Worm (Caenorhabditis elegans) whole organism, L2 larva: ENCODE data around the gene pkn-1.
A peak's percentile ranks its signal among the peaks of the same experiment; 100 is the strongest.

ENCODE experiments used
- C34F6.9 ChIP-seq: fragments of 150-350 bp; optimal IDR thresholded peaks from 2 replicates; lab custom pipeline; 2014; ENCODE audit warnings: missing biosample characterization, missing genetic modification characterization
- F13H6.1 ChIP-seq: sonication (generic microtip); optimal IDR thresholded peaks from 2 replicates; lab custom pipeline; 2016; ENCODE audit warnings: missing genetic modification characterization, missing compliant biosample characterization
- R02D3.7 ChIP-seq: fragments of 150-350 bp; optimal IDR thresholded peaks from 2 replicates; lab custom pipeline; 2014; ENCODE audit warnings: missing biosample characterization, missing genetic modification characterization
- aly-2 ChIP-seq: fragments of 150-350 bp; optimal IDR thresholded peaks from 2 replicates; lab custom pipeline; 2014; ENCODE audit warnings: missing biosample characterization, missing genetic modification characterization
- blmp-1 ChIP-seq: sonication (generic microtip); optimal IDR thresholded peaks from 2 replicates; lab custom pipeline; 2017; ENCODE audit warnings: missing genetic modification characterization, mild to moderate bottlenecking, missing compliant biosample characterization, antibody characterized with exemption, moderate library complexity; ENCODE audit not compliant: insufficient read depth
- ceh-16 ChIP-seq: fragments of 150-350 bp; optimal IDR thresholded peaks from 2 replicates; lab custom pipeline; 2014; ENCODE audit warnings: missing biosample characterization, missing genetic modification characterization
- ceh-82 ChIP-seq: fragments of 150-350 bp; optimal IDR thresholded peaks from 2 replicates; lab custom pipeline; 2014; ENCODE audit warnings: missing biosample characterization, missing genetic modification characterization
- crh-2 ChIP-seq: sonication (generic microtip); optimal IDR thresholded peaks from 2 replicates; lab custom pipeline; 2017; ENCODE audit warnings: missing biosample characterization, missing genetic modification characterization
- dmd-4 ChIP-seq: sonication (generic microtip); optimal IDR thresholded peaks from 2 replicates; lab custom pipeline; 2017; ENCODE audit warnings: missing biosample characterization, missing genetic modification characterization
- egl-27 ChIP-seq: sonication (generic microtip); optimal IDR thresholded peaks from 3 replicates; lab custom pipeline; 2017; ENCODE audit warnings: missing biosample characterization, missing genetic modification reagents, missing genetic modification characterization
- elt-1 ChIP-seq: fragments of 150-350 bp; optimal IDR thresholded peaks from 2 replicates; lab custom pipeline; 2014; ENCODE audit warnings: missing biosample characterization, missing genetic modification characterization
- elt-3 ChIP-seq: sonication (generic microtip); optimal IDR thresholded peaks from 2 replicates; lab custom pipeline; 2017; ENCODE audit warnings: missing biosample characterization, missing genetic modification characterization
- fos-1 ChIP-seq: fragments of 150-350 bp; optimal IDR thresholded peaks from 2 replicates; lab custom pipeline; 2014; ENCODE audit warnings: missing biosample characterization, missing genetic modification characterization
- lin-13 ChIP-seq: fragments of 150-350 bp; optimal IDR thresholded peaks from 2 replicates; lab custom pipeline; 2014; ENCODE audit warnings: missing biosample characterization, missing genetic modification reagents, missing genetic modification characterization
- lsy-2 ChIP-seq, 2 experiments: fragments of 150-350 bp in 1 of 2; sonication (generic microtip) in 1 of 2; optimal IDR thresholded peaks; 2 replicates each; lab custom pipeline; 2014 to 2017; ENCODE audit warnings: missing biosample characterization in 2 of 2, missing genetic modification characterization in 2 of 2
- mbf-1 ChIP-seq: sonication (generic microtip); optimal IDR thresholded peaks from 2 replicates; lab custom pipeline; 2017; ENCODE audit warnings: missing biosample characterization, missing genetic modification characterization
- mdl-1 ChIP-seq, 2 experiments: fragments of 150-350 bp in 1 of 2; sonication (generic microtip) in 1 of 2; optimal IDR thresholded peaks; 2 replicates each; lab custom pipeline; 2017; ENCODE audit warnings: missing biosample characterization in 2 of 2, missing genetic modification characterization in 2 of 2
- nhr-12 ChIP-seq: fragments of 150-350 bp; optimal IDR thresholded peaks from 2 replicates; lab custom pipeline; 2014; ENCODE audit warnings: missing biosample characterization, missing genetic modification characterization
- nhr-129 ChIP-seq: fragments of 150-350 bp; optimal IDR thresholded peaks from 2 replicates; lab custom pipeline; 2014; ENCODE audit warnings: missing biosample characterization, missing genetic modification characterization
- nhr-21 ChIP-seq: fragments of 150-350 bp; optimal IDR thresholded peaks from 2 replicates; lab custom pipeline; 2014; ENCODE audit warnings: missing biosample characterization, missing genetic modification characterization
- nhr-23 ChIP-seq: fragments of 150-350 bp; optimal IDR thresholded peaks from 2 replicates; lab custom pipeline; 2014; ENCODE audit warnings: missing biosample characterization, missing genetic modification reagents, missing genetic modification characterization
- nhr-237 ChIP-seq: fragments of 150-350 bp; optimal IDR thresholded peaks from 2 replicates; lab custom pipeline; 2014; ENCODE audit warnings: missing biosample characterization, missing genetic modification characterization
- nhr-25 ChIP-seq: fragments of 150-350 bp; sonication (generic microtip); optimal IDR thresholded peaks from 3 replicates; lab custom pipeline; 2014; ENCODE audit warnings: missing biosample characterization, missing genetic modification characterization
- nhr-6 ChIP-seq: fragments of 150-350 bp; optimal IDR thresholded peaks from 2 replicates; lab custom pipeline; 2014; ENCODE audit warnings: missing biosample characterization, missing genetic modification characterization
- nhr-77 ChIP-seq: fragments of 150-350 bp; optimal IDR thresholded peaks from 2 replicates; lab custom pipeline; 2014; ENCODE audit warnings: missing biosample characterization, missing genetic modification characterization
- skn-1 ChIP-seq: sonication (generic microtip); optimal IDR thresholded peaks from 2 replicates; lab custom pipeline; 2017; ENCODE audit warnings: missing biosample characterization, missing genetic modification characterization
- sma-9 ChIP-seq, 2 experiments: fragments of 150-350 bp in 1 of 2; sonication (generic microtip) in 1 of 2; optimal IDR thresholded peaks; 2 replicates each; lab custom pipeline; 2014 to 2016; ENCODE audit warnings: missing genetic modification characterization in 2 of 2, mild to moderate bottlenecking in 1 of 2, missing biosample characterization in 1 of 2, missing compliant biosample characterization in 1 of 2, missing genetic modification reagents in 1 of 2, moderate library complexity in 1 of 2
- snpc-4 ChIP-seq: fragments of 150-350 bp; optimal IDR thresholded peaks from 2 replicates; lab custom pipeline; 2014; ENCODE audit warnings: missing biosample characterization, missing genetic modification characterization
- unc-39 ChIP-seq: fragments of 150-350 bp; optimal IDR thresholded peaks from 2 replicates; lab custom pipeline; 2014; ENCODE audit warnings: missing biosample characterization, missing genetic modification characterization
- unc-55 ChIP-seq: fragments of 150-350 bp; sonication (generic microtip); optimal IDR thresholded peaks from 3 replicates; lab custom pipeline; 2014; ENCODE audit warnings: missing biosample characterization, missing genetic modification reagents, missing genetic modification characterization
- zag-1 ChIP-seq: fragments of 150-350 bp; optimal IDR thresholded peaks from 2 replicates; lab custom pipeline; 2014; ENCODE audit warnings: missing biosample characterization, missing genetic modification characterization
- ztf-11 ChIP-seq: sonication (generic microtip); optimal IDR thresholded peaks from 2 replicates; lab custom pipeline; 2017; ENCODE audit warnings: missing biosample characterization, missing genetic modification characterization
- ztf-4 ChIP-seq: fragments of 150-350 bp; optimal IDR thresholded peaks from 2 replicates; lab custom pipeline; 2014; ENCODE audit warnings: missing biosample characterization, missing genetic modification characterization

pkn-1 gene

DNA sequence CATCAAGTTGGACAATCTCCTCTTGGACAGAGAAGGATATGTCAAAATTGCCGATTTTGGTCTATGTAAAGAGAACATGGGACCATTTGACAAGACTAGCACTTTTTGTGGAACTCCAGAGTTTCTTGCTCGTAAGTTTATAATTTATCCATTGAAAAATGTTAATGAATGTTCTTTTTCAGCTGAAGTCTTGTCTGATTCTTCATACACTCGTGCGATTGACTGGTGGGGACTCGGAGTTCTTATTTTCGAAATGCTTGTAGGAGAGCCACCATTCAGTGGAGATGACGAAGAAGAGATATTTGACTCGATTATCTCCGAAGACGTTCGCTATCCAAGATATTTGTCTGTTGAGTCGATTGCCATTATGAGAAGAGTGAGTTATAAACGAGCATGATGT, 4.1 kb downstream of the pkn-1 start:
- TF ChIP-seq nhr-77 (no peak), ceh-16 (tag; lab: Kevin White, UChicago) (no peak), lsy-2 (tag; optimal IDR thresholded peaks at IDR 0.05; lab: Kevin White, UChicago) (no peak), nhr-129 (tag; lab: Kevin White, UChicago) (no peak), dmd-4 (tag; lab: Kevin White, UChicago) (no peak), R02D3.7 (tag; lab: Kevin White, UChicago) (no peak)

DNA sequence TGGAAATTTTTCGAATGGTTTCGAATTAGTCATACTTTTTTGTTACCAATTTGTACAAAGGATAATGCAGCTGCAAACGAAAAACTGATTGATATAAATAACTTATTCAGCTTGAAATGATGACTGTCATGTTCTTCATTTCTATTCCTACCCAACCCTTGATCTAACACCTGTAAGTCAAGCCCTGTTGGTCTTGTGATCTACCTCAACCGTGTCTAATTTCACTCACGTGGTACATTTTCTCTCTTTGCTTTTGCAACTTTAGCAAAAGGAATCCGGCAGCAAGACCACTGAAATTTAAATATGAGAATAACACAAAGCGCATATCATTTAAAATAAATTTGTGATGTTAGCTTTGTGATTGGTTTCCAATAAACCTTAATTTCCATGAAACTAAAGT, 7.0 kb downstream of the pkn-1 start:
- TF ChIP-seq zag-1 (tag; lab: Kevin White, UChicago) (no peak), nhr-129 (tag; lab: Kevin White, UChicago) (no peak), blmp-1 (tag; lab: Kevin White, UChicago) (no peak), C34F6.9 (tag; lab: Kevin White, UChicago) (no peak), lin-13 (GFP tag; lab: Kevin White, UChicago) (no peak), crh-2 (no peak), nhr-23 (no peak), nhr-12 (tag; lab: Kevin White, UChicago) (no peak), skn-1 (no peak)

DNA sequence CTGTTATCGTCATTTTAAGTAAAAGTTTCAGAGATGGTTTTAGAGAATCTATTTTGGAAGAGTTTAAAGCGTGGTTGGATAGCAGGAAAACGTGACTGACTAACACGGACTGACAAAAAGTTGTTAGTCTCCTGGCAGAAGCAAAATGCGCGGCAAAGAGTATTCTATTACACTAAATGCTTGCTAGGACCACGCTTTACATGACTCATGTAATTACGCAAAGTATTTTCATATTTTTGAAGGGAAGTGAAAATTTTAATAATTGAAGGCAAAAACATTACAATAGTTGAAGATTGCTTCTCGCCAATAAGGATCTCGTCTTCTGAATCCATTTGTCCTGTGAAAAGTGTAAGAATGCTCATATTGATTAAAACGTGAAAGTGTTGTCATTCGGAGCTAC, 9.2 kb downstream of the pkn-1 start, which contains the start of gene gur-3:
Gene gur-3 (minus strand): TSS at position 101 of the 400 bp plus-strand sequence.
- no peak for TF ChIP-seq egl-27 (tag; lab: Kevin White, UChicago)
- no peak for TF ChIP-seq blmp-1 (tag; lab: Kevin White, UChicago)
- no peak for TF ChIP-seq ztf-4 (tag; lab: Kevin White, UChicago)
- TF ChIP-seq R02D3.7 (tag; lab: Kevin White, UChicago), result no peak
- TF ChIP-seq sma-9 (GFP tag; optimal IDR thresholded peaks at IDR 0.05; lab: Kevin White, UChicago), result no peak
- no peak for TF ChIP-seq sma-9 (tag; optimal IDR thresholded peaks at IDR 0.05; lab: Kevin White, UChicago)
- no peak for TF ChIP-seq zag-1 (tag; lab: Kevin White, UChicago)
- TF ChIP-seq mbf-1 (tag; lab: Kevin White, UChicago), result no peak
- no peak for TF ChIP-seq elt-1 (tag; lab: Kevin White, UChicago)
- TF ChIP-seq skn-1, result no peak
- TF ChIP-seq mdl-1 (tag; optimal IDR thresholded peaks at IDR 0.05; lab: Kevin White, UChicago), result no peak
- no peak for TF ChIP-seq F13H6.1 (tag; lab: Kevin White, UChicago)
- TF ChIP-seq nhr-21, result no peak
- TF ChIP-seq nhr-6 (tag; lab: Kevin White, UChicago), result no peak
- TF ChIP-seq unc-55 (GFP tag; lab: Kevin White, UChicago), result no peak
- no peak for TF ChIP-seq snpc-4 (tag; lab: Kevin White, UChicago)
- TF ChIP-seq nhr-237 (tag; lab: Kevin White, UChicago), result no peak
- no peak for TF ChIP-seq nhr-77

DNA sequence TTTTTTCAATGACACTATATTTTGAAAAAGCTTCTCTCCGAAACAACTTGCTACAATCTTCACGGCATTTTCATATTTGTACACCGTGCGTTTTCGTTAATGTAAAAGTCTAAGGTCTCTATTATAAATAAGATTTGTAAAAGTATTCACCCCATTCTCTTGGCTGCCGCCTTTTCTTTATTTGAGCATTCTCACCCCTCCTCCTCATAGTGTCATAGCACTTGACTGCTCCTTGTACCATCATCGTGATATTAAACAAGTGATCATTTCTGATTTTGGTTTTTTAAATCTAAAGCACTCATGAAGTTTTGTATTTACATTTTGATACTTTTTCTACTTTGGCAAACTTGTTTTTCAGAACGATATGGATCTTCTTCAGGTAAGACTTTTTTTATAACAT, 9.8 kb downstream of the pkn-1 start, which contains the start of gene ZC504.1:
Gene ZC504.1 (plus strand): TSS at position 301 of the 400 bp plus-strand sequence.
- TF ChIP-seq sma-9 (GFP tag; optimal IDR thresholded peaks at IDR 0.05; lab: Kevin White, UChicago), result no peak
- TF ChIP-seq sma-9 (tag; optimal IDR thresholded peaks at IDR 0.05; lab: Kevin White, UChicago), result no peak
- TF ChIP-seq nhr-12 (tag; lab: Kevin White, UChicago), result no peak
- TF ChIP-seq blmp-1 (tag; lab: Kevin White, UChicago), result no peak
- no peak for TF ChIP-seq nhr-25
- no peak for TF ChIP-seq ceh-82 (tag; lab: Kevin White, UChicago)

DNA sequence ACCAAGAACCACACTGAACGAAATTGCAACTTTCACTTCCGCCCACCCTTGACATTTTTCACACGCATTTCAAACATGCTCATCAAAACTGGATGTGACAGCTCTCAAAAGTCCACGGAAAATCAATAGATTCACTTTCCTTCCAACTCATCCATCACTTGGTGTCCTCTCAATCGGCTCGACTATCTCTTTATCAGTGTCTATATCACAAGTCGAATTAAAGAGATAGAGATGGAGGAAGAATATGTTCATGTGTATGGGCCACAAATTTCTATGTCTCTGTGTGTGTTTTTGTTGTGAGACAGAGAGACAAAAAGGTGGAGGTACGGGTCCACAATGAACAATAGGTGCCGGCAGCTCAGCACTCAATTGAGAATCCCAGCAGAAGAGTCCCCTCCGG, 13.5 kb downstream of the pkn-1 start:
- TF ChIP-seq mdl-1 (tag; optimal IDR thresholded peaks at IDR 0.05; lab: Kevin White, UChicago), result no peak
- no peak for TF ChIP-seq fos-1 (tag; lab: Kevin White, UChicago)
- TF ChIP-seq ztf-11 (tag; lab: Kevin White, UChicago), result no peak
- no peak for TF ChIP-seq zag-1 (tag; lab: Kevin White, UChicago)
- TF ChIP-seq C34F6.9 (tag; lab: Kevin White, UChicago), result peak; percentile 12
- no peak for TF ChIP-seq aly-2 (tag; lab: Kevin White, UChicago)
- TF ChIP-seq mbf-1 (tag; lab: Kevin White, UChicago), result no peak
- TF ChIP-seq nhr-12 (tag; lab: Kevin White, UChicago), result no peak
- TF ChIP-seq nhr-129 (tag; lab: Kevin White, UChicago), result peak; percentile 51
- no peak for TF ChIP-seq skn-1
- TF ChIP-seq lsy-2 (tag; optimal IDR thresholded peaks at IDR 0.05; lab: Kevin White, UChicago), result no peak
- no peak for TF ChIP-seq nhr-21
- TF ChIP-seq elt-3 (tag; lab: Kevin White, UChicago), result no peak
- peak; percentile 22 for TF ChIP-seq sma-9 (GFP tag; optimal IDR thresholded peaks at IDR 0.05; lab: Kevin White, UChicago)
- no peak for TF ChIP-seq sma-9 (tag; optimal IDR thresholded peaks at IDR 0.05; lab: Kevin White, UChicago)
- no peak for TF ChIP-seq dmd-4 (tag; lab: Kevin White, UChicago)
- no peak for TF ChIP-seq unc-39 (tag; lab: Kevin White, UChicago)
- peak; percentile 9 for TF ChIP-seq F13H6.1 (tag; lab: Kevin White, UChicago)
- TF ChIP-seq, all 48 proteins: peak for 4
